Worm (Caenorhabditis elegans) whole organism, L4/young adult: ENCODE results near the gene Y39E4B.6.

Experiments used
- W03F9.2 ChIP-seq: fragments of 150-350 bp; optimal IDR thresholded peaks from 2 replicates; lab custom pipeline; 2014; ENCODE audit warnings: missing biosample characterization, missing genetic modification characterization
- dao-5 ChIP-seq: sonication (generic microtip); optimal IDR thresholded peaks from 2 replicates; lab custom pipeline; 2016; ENCODE audit warnings: missing genotype, missing genetic modification characterization, moderate library complexity, missing compliant biosample characterization

DNA sequence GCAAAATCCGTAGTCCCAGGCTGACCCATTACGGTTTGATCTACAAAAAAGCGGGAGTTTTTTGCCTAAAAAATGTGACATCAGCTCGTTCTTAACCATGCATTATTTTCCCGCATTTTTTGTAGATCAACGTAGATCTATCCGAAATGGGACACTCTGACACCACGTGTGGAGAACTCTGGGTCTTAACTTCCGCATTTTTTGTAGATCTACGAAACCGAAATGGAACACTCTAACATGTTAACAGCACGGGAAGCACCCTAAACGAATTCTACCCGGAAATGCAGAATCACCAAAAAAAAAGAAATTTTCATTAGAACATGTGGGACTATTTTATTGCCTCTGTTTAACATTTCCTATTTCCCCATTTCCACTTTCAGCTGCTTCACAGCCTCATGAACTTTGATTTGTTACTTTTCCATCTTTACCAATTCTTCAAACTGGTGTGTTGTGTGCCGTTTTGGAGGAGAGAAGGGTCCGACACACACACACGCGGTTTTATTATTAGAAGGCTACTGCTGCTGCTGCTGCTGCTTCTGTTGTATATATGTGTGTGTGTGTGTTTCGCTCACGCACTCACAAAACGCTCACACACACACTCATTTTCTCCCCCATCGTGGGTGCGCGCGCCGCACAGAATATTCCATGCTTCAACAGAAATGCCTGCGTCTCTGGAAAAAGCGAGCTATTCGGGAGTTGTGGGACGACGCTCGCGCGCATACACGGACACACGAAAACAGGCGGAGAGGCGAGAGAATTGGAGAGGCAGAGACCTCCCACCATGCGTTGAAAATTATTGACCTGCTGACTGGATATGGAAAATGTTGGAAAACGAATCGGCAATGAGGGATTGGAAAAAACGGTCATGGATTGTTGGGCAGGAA lies 2.4 kb upstream of the Y39E4B.6 start:
- no peak for TF ChIP-seq W03F9.2
- TF ChIP-seq dao-5 (tag; lab: Kevin White, UChicago) = no peak
